Fruit fly (Drosophila melanogaster) whole organism, embryonic: ENCODE measurements around the gene Pgm1.
A peak's percentile ranks its signal among the peaks of the same experiment; 100 is the strongest.

Experiments used
- BEAF-32 ChIP-seq: fragments of 200-800 bp; sonication (Bioruptor generic); optimal IDR thresholded peaks from 3 replicates; lab custom pipeline; 2017; ENCODE audit warnings: missing biosample characterization, missing genetic modification characterization, mild to moderate bottlenecking, moderate library complexity, missing genetic modification reagents
- BtbVII ChIP-seq: fragments of 200-800 bp; sonication (Bioruptor generic); optimal IDR thresholded peaks from 3 replicates; lab custom pipeline; 2017; ENCODE audit warnings: missing biosample characterization, mild to moderate bottlenecking, missing genetic modification characterization
- Bteb2 ChIP-seq: fragments of 200-800 bp; sonication (Bioruptor generic); optimal IDR thresholded peaks from 2 replicates; lab custom pipeline; 2016; ENCODE audit warnings: missing biosample characterization, missing genetic modification characterization
- CG10654 ChIP-seq: fragments of 200-800 bp; sonication (Bioruptor generic); optimal IDR thresholded peaks from 2 replicates; lab custom pipeline; 2016; ENCODE audit warnings: missing biosample characterization, missing genetic modification characterization
- CG11560 ChIP-seq: fragments of 200-800 bp; sonication (Bioruptor generic); IDR thresholded peaks from 3 replicates; pipeline ENCODE4 v1.3.6; 2022; ENCODE audit warnings: missing biosample characterization, missing genetic modification characterization
- CG14710 ChIP-seq: fragments of 200-800 bp; sonication (Bioruptor generic); optimal IDR thresholded peaks from 3 replicates; lab custom pipeline; 2019; ENCODE audit warnings: missing biosample characterization, mild to moderate bottlenecking, missing genetic modification characterization, moderate library complexity
- CG15479 ChIP-seq: fragments of 200-800 bp; sonication (Bioruptor generic); optimal IDR thresholded peaks from 3 replicates; lab custom pipeline; 2019; ENCODE audit warnings: missing biosample characterization, mild to moderate bottlenecking, missing genetic modification characterization, moderate library complexity
- CG1603 ChIP-seq: fragments of 200-800 bp; sonication (Bioruptor generic); optimal IDR thresholded peaks from 2 replicates; lab custom pipeline; 2019; ENCODE audit warnings: missing biosample characterization, mild to moderate bottlenecking, missing genetic modification characterization, moderate library complexity
- CG17385 ChIP-seq: fragments of 200-800 bp; sonication (Bioruptor generic); optimal IDR thresholded peaks from 3 replicates; lab custom pipeline; 2018; ENCODE audit warnings: missing biosample characterization, mild to moderate bottlenecking, missing genetic modification characterization
- CG17912 ChIP-seq: fragments of 200-800 bp; sonication (Bioruptor generic); optimal IDR thresholded peaks from 2 replicates; lab custom pipeline; 2018; ENCODE audit warnings: missing biosample characterization, mild to moderate bottlenecking, missing genetic modification characterization
- CG2120 ChIP-seq: fragments of 200-800 bp; sonication (Bioruptor generic); optimal IDR thresholded peaks from 3 replicates; lab custom pipeline; 2016; ENCODE audit warnings: missing biosample characterization, missing genetic modification characterization
- CG2199 ChIP-seq: fragments of 200-800 bp; sonication (Bioruptor generic); IDR thresholded peaks from 3 replicates; pipeline ENCODE4 v1.3.6; 2022; ENCODE audit warnings: missing biosample characterization, missing genetic modification characterization
- CG2678 ChIP-seq: fragments of 200-800 bp; sonication (Bioruptor generic); optimal IDR thresholded peaks from 3 replicates; lab custom pipeline; 2019; ENCODE audit warnings: missing biosample characterization, mild to moderate bottlenecking, missing genetic modification characterization, moderate library complexity
- CG31224 ChIP-seq: fragments of 200-800 bp; sonication (Bioruptor generic); IDR thresholded peaks from 2 replicates; pipeline ENCODE4 v1.3.6; 2022; ENCODE audit warnings: missing biosample characterization, missing genetic modification characterization
- CG3407 ChIP-seq: fragments of 200-800 bp; sonication (Bioruptor generic); optimal IDR thresholded peaks from 2 replicates; lab custom pipeline; 2018; ENCODE audit warnings: missing biosample characterization, mild to moderate bottlenecking, missing genetic modification characterization
- CG6689 ChIP-seq: fragments of 200-800 bp; sonication (Bioruptor generic); IDR thresholded peaks from 2 replicates; pipeline ENCODE4 v1.3.6; 2022; ENCODE audit warnings: missing biosample characterization, missing genetic modification characterization
- CG7556 ChIP-seq: fragments of 200-800 bp; sonication (Bioruptor generic); optimal IDR thresholded peaks from 2 replicates; lab custom pipeline; 2017; ENCODE audit warnings: missing biosample characterization, mild to moderate bottlenecking, missing genetic modification characterization
- CG8478 ChIP-seq: fragments of >200 bp; optimal IDR thresholded peaks from 2 replicates; lab custom pipeline; 2018
- CG8924 ChIP-seq: fragments of 200-800 bp; optimal IDR thresholded peaks from 3 replicates; lab custom pipeline; 2019; ENCODE audit warnings: missing biosample characterization, mild to moderate bottlenecking, missing genetic modification characterization, moderate library complexity
- CG8944 ChIP-seq: fragments of 200-800 bp; sonication (Bioruptor generic); optimal IDR thresholded peaks from 3 replicates; lab custom pipeline; 2016; ENCODE audit warnings: missing biosample characterization, missing genetic modification characterization
- CG9727 ChIP-seq: fragments of 200-800 bp; sonication (Bioruptor generic); optimal IDR thresholded peaks from 3 replicates; lab custom pipeline; 2017; ENCODE audit warnings: missing biosample characterization, mild to moderate bottlenecking, missing genetic modification characterization
- Deaf1 ChIP-seq: fragments of 200-800 bp; optimal IDR thresholded peaks from 3 replicates; lab custom pipeline; 2019; ENCODE audit warnings: missing biosample characterization, mild to moderate bottlenecking, missing genetic modification characterization, moderate library complexity
- Fer1 ChIP-seq: fragments of 200-800 bp; sonication (Bioruptor generic); optimal IDR thresholded peaks from 2 replicates; lab custom pipeline; 2017; ENCODE audit warnings: missing biosample characterization, mild to moderate bottlenecking, missing genetic modification characterization
- Med ChIP-seq: fragments of 200-800 bp; sonication (Bioruptor generic); peaks from one replicate; lab custom pipeline; 2016; ENCODE audit warnings: missing biosample characterization, missing genetic modification characterization, mild to moderate bottlenecking, inconsistent platforms, moderate library complexity
- Nf-YC ChIP-seq: fragments of 200-800 bp; optimal IDR thresholded peaks from 3 replicates; lab custom pipeline; 2019; ENCODE audit warnings: missing biosample characterization, mild to moderate bottlenecking, missing genetic modification characterization, moderate library complexity
- Optix ChIP-seq: fragments of 200-800 bp; sonication (Bioruptor generic); IDR thresholded peaks from 3 replicates; pipeline ENCODE4 v1.3.6; 2022; ENCODE audit warnings: missing biosample characterization, missing genetic modification characterization
- PHDP ChIP-seq: fragments of 200-800 bp; sonication (Bioruptor generic); optimal IDR thresholded peaks from 3 replicates; lab custom pipeline; 2018; ENCODE audit warnings: missing biosample characterization, mild to moderate bottlenecking, missing genetic modification characterization, moderate library complexity
- Side ChIP-seq: fragments of 200-800 bp; sonication (Bioruptor generic); optimal IDR thresholded peaks from 2 replicates; lab custom pipeline; 2016; ENCODE audit warnings: missing biosample characterization, missing genetic modification characterization
- Tbp ChIP-seq: fragments of >200 bp; optimal IDR thresholded peaks from 2 replicates; lab custom pipeline; 2018; ENCODE audit warnings: missing biosample characterization, missing genetic modification characterization
- Trl ChIP-seq, 3 experiments: fragments of >200 bp in 2 of 3; fragments of 200-800 bp in 1 of 3; sonication (Bioruptor generic) in 1 of 3; optimal IDR thresholded peaks; 2 replicates in 1 of 3; 3 replicates in 2 of 3; lab custom pipeline; 2016 to 2017; ENCODE audit warnings: missing biosample characterization in 1 of 3, missing genetic modification characterization in 1 of 3
- chif ChIP-seq, 2 experiments: fragments of 200-800 bp; sonication (Bioruptor generic); optimal IDR thresholded peaks; 3 replicates each; lab custom pipeline; 2016; ENCODE audit warnings: missing biosample characterization in 2 of 2, missing genetic modification characterization in 2 of 2
- fd3F ChIP-seq: fragments of 200-800 bp; sonication (Bioruptor generic); optimal IDR thresholded peaks from 2 replicates; lab custom pipeline; 2018; ENCODE audit warnings: missing biosample characterization, mild to moderate bottlenecking, missing genetic modification characterization, moderate library complexity
- ftz-f1 ChIP-seq: fragments of 200-800 bp; sonication (Bioruptor generic); optimal IDR thresholded peaks from 2 replicates; lab custom pipeline; 2016; ENCODE audit warnings: missing biosample characterization, missing genetic modification characterization
- fu2 ChIP-seq: fragments of 200-800 bp; sonication (Bioruptor generic); optimal IDR thresholded peaks from 2 replicates; lab custom pipeline; 2016; ENCODE audit warnings: missing biosample characterization, missing genetic modification characterization
- grau ChIP-seq: fragments of 200-800 bp; optimal IDR thresholded peaks from 3 replicates; lab custom pipeline; 2019; ENCODE audit warnings: missing biosample characterization, mild to moderate bottlenecking, missing genetic modification characterization, moderate library complexity
- lab ChIP-seq: fragments of 200-800 bp; sonication (Bioruptor generic); optimal IDR thresholded peaks from 3 replicates; lab custom pipeline; 2017; ENCODE audit warnings: missing biosample characterization, missing genetic modification characterization, mild to moderate bottlenecking, moderate library complexity, missing genetic modification reagents
- lilli ChIP-seq: fragments of 200-800 bp; sonication (Bioruptor generic); optimal IDR thresholded peaks from 3 replicates; lab custom pipeline; 2016; ENCODE audit warnings: missing biosample characterization, missing genetic modification characterization
- lmd ChIP-seq: fragments of 200-800 bp; sonication (Bioruptor generic); IDR thresholded peaks from 2 replicates; pipeline ENCODE4 v1.3.6; 2022; ENCODE audit warnings: missing biosample characterization, missing genetic modification characterization
- prd ChIP-seq, 3 experiments: fragments of >200 bp in 2 of 3; fragments of 200-800 bp in 1 of 3; sonication (Bioruptor generic) in 1 of 3; optimal IDR thresholded peaks in 2 of 3; IDR thresholded peaks in 1 of 3; 2 replicates in 2 of 3; 3 replicates in 1 of 3; pipeline versions ENCODE4 v1.3.6 to Lab custom; 2017 to 2022; ENCODE audit warnings: missing biosample characterization in 1 of 3, missing genetic modification characterization in 1 of 3
- ro ChIP-seq: fragments of 200-800 bp; sonication (Bioruptor generic); IDR thresholded peaks from 2 replicates; pipeline ENCODE4 v1.3.6; 2022; ENCODE audit warnings: missing biosample characterization, missing genetic modification characterization
- row ChIP-seq: fragments of 200-800 bp; sonication (Bioruptor generic); IDR thresholded peaks from 3 replicates; pipeline ENCODE4 v1.3.6; 2022; ENCODE audit warnings: missing biosample characterization, missing genetic modification characterization
- scrt ChIP-seq: fragments of 200-800 bp; sonication (Bioruptor generic); optimal IDR thresholded peaks from 2 replicates; lab custom pipeline; 2018; ENCODE audit warnings: missing biosample characterization, mild to moderate bottlenecking, missing genetic modification characterization, moderate library complexity
- shn ChIP-seq: fragments of 200-800 bp; sonication (Bioruptor generic); optimal IDR thresholded peaks from 3 replicates; lab custom pipeline; 2016; ENCODE audit warnings: missing biosample characterization, missing genetic modification characterization
- sima ChIP-seq: fragments of 200-800 bp; sonication (Bioruptor generic); optimal IDR thresholded peaks from 2 replicates; lab custom pipeline; 2016; ENCODE audit warnings: missing biosample characterization, missing genetic modification characterization
- slbo ChIP-seq: fragments of 200-800 bp; sonication (Bioruptor generic); IDR thresholded peaks from 2 replicates; pipeline ENCODE4 v1.3.6; 2022; ENCODE audit warnings: missing biosample characterization, missing genetic modification characterization
- tna ChIP-seq: fragments of 200-800 bp; sonication (Bioruptor generic); IDR thresholded peaks from 2 replicates; pipeline ENCODE4 v1.3.6; 2022; ENCODE audit warnings: missing biosample characterization, missing genetic modification characterization; ENCODE audit not compliant: partially characterized antibody
- tx ChIP-seq: fragments of 200-800 bp; sonication (Bioruptor generic); optimal IDR thresholded peaks from 2 replicates; lab custom pipeline; 2016; ENCODE audit warnings: missing biosample characterization, missing genetic modification characterization
- vvl ChIP-seq: fragments of 200-800 bp; sonication (Bioruptor generic); IDR thresholded peaks from 2 replicates; pipeline ENCODE4 v1.3.6; 2022; ENCODE audit warnings: missing biosample characterization, missing genetic modification characterization
- yki ChIP-seq: fragments of >200 bp; optimal IDR thresholded peaks from 3 replicates; lab custom pipeline; 2018

The Pgm1 gene

dm6 chr3L:16149418-16150160, 21.3 kb upstream of the Pgm1 start (continued):
- TF ChIP-seq CG15479 (GFP tag; lab: Kevin White, UChicago) = peak; percentile 23
- peak; percentile 19 for TF ChIP-seq tx (GFP tag; lab: Kevin White, UChicago)
- 0 out of 2 replicates have a peak, but pooled peaks have one; percentile 24 for TF ChIP-seq slbo
- peak; percentile 33 for TF ChIP-seq lilli
- TF ChIP-seq Bteb2 = peak; percentile 16
- peak; percentile 24 for TF ChIP-seq BtbVII (GFP tag; lab: Kevin White, UChicago)
- TF ChIP-seq CG8924 (tag; lab: Kevin White, UChicago) = peak; percentile 23
- TF ChIP-seq Fer1 (GFP tag; lab: Kevin White, UChicago) = peak; percentile 20
- TF ChIP-seq row (GFP tag; lab: Robert Waterston, UW) = peak; percentile 80
- no peak for TF ChIP-seq CG8478 (lab: Kevin White, UChicago)
- TF ChIP-seq CG8944 (GFP tag; lab: Kevin White, UChicago) = peak; percentile 32
- no peak for TF ChIP-seq Optix (GFP tag; lab: Robert Waterston, UW)
- peak; percentile 32 for TF ChIP-seq fu2
- TF ChIP-seq CG11560 = peak; percentile 34; the same call in 1 of the 3 replicates
- TF ChIP-seq Deaf1 = peak; percentile 50
- no peak for TF ChIP-seq CG17385
- TF ChIP-seq CG10654 = no peak
- TF ChIP-seq Med (GFP tag; lab: Kevin White, UChicago) = peak; percentile 94
- TF ChIP-seq CG17912 = no peak
- no peak for TF ChIP-seq prd (optimal IDR thresholded peaks at IDR 0.05; lab: Kevin White, UChicago)
- peak; percentile 24; the same call in 1 of the 3 replicates for TF ChIP-seq prd (GFP tag; IDR thresholded peaks at IDR 0.05; lab: Robert Waterston, UW)
- no peak for TF ChIP-seq ro
- peak; percentile 23 for TF ChIP-seq Side (GFP tag; lab: Kevin White, UChicago)
- peak; percentile 63 for TF ChIP-seq lab (GFP tag; lab: Kevin White, UChicago)
- TF ChIP-seq CG14710 (tag; lab: Kevin White, UChicago) = no peak
- TF ChIP-seq chif (GFP tag; optimal IDR thresholded peaks at IDR 0.05; lab: Kevin White, UChicago) = peak; percentile 20 to 29
- peak; percentile 47 for TF ChIP-seq CG2678 (tag; lab: Kevin White, UChicago)
- TF ChIP-seq grau (tag; lab: Kevin White, UChicago) = peak; percentile 54
- TF ChIP-seq scrt (GFP tag; lab: Kevin White, UChicago) = no peak
- no peak for TF ChIP-seq Trl (optimal IDR thresholded peaks at IDR 0.05; lab: Kevin White, UChicago)
- peak; percentile 3 for TF ChIP-seq Trl (GFP tag; optimal IDR thresholded peaks at IDR 0.05; lab: Kevin White, UChicago)
- TF ChIP-seq yki (lab: Kevin White, UChicago) = no peak
- TF ChIP-seq CG7556 = peak; percentile 52
- TF ChIP-seq ftz-f1 = peak; percentile 30
- TF ChIP-seq CG2199 (GFP tag; lab: Robert Waterston, UW) = peak; percentile 68; the same call in 1 of the 3 replicates
- TF ChIP-seq Nf-YC (tag; lab: Kevin White, UChicago) = no peak
- peak; percentile 58 for TF ChIP-seq CG2120 (GFP tag; lab: Kevin White, UChicago)
- TF ChIP-seq vvl = 0 out of 2 replicates have a peak, but pooled peaks have one; percentile 25
- no peak for TF ChIP-seq CG3407 (GFP tag; lab: Kevin White, UChicago)
- no peak for TF ChIP-seq fd3F
- peak; percentile 15 for TF ChIP-seq CG1603 (tag; lab: Kevin White, UChicago)
- peak; percentile 19 for TF ChIP-seq shn (GFP tag; lab: Kevin White, UChicago)
- peak; percentile 17 for TF ChIP-seq PHDP (tag; lab: Kevin White, UChicago)
- no peak for TF ChIP-seq BEAF-32 (GFP tag; lab: Kevin White, UChicago)
- 0 out of 2 replicates have a peak, but pooled peaks have one; percentile 25 for TF ChIP-seq CG6689 (GFP tag; lab: Robert Waterston, UW)
- no peak for TF ChIP-seq sima (GFP tag; lab: Kevin White, UChicago)
- TF ChIP-seq CG9727 (GFP tag; lab: Kevin White, UChicago) = peak; percentile 29
- TF ChIP-seq CG31224 (GFP tag; lab: Robert Waterston, UW) = peak; percentile 37; the same call in 1 of the 2 replicates
- TF ChIP-seq tna (GFP tag; lab: Robert Waterston, UW) = 0 out of 2 replicates have a peak, but pooled peaks have one; percentile 14
- TF ChIP-seq Tbp (GFP tag; lab: Kevin White, UChicago) = no peak
- peak; percentile 17; the same call in 1 of the 2 replicates for TF ChIP-seq lmd (GFP tag; lab: Robert Waterston, UW)
